Worm (Caenorhabditis elegans): ENCODE results near the gene sgca-1.
A peak's percentile ranks its signal among the peaks of the same experiment; 100 is the strongest.

The sgca-1 gene

ce11 chrX:6744978-6745377 is 44.4 kb downstream of the sgca-1 start (continued):
- no peak for TF ChIP-seq vab-15 (tag; optimal IDR thresholded peaks at IDR 0.05)
- no peak for TF ChIP-seq nhr-84 (tag; optimal IDR thresholded peaks at IDR 0.05)
- TF ChIP-seq skn-1 (tag; optimal IDR thresholded peaks at IDR 0.05), result no peak
- no peak for TF ChIP-seq efl-1 (optimal IDR thresholded peaks at IDR 0.05)
- no peak for TF ChIP-seq efl-1 (GFP tag; optimal IDR thresholded peaks at IDR 0.05 in 1 of 2)
- TF ChIP-seq tlp-1 (tag; optimal IDR thresholded peaks at IDR 0.05), result no peak
- TF ChIP-seq ama-1 (optimal IDR thresholded peaks at IDR 0.05), result no peak
- no peak for TF ChIP-seq ceh-8 (GFP tag; optimal IDR thresholded peaks at IDR 0.05)
- TF ChIP-seq fkh-4 (tag; optimal IDR thresholded peaks at IDR 0.05; ENCODE audit: borderline replicate concordance), result no peak
- peak; percentile 20 for TF ChIP-seq mep-1 (tag; optimal IDR thresholded peaks at IDR 0.05)
- no peak for TF ChIP-seq nhr-90 (tag; optimal IDR thresholded peaks at IDR 0.05; ENCODE audit: poor library complexity)
- TF ChIP-seq hlh-17 (GFP tag; optimal IDR thresholded peaks at IDR 0.05; ENCODE audit: borderline replicate concordance), result no peak
- no peak for TF ChIP-seq grh-1 (GFP tag; IDR thresholded peaks at IDR 0.05)
- TF ChIP-seq mab-9 (GFP tag; IDR thresholded peaks at IDR 0.05), result 0 out of 2 replicates have a peak, but pooled peaks have one; percentile 41
- TF ChIP-seq nhr-47 (tag; optimal IDR thresholded peaks at IDR 0.05), result no peak
- TF ChIP-seq unc-98 (GFP tag; IDR thresholded peaks at IDR 0.05), result no peak
- no peak for TF ChIP-seq Y116A8C.19 (tag; optimal IDR thresholded peaks at IDR 0.05; ENCODE audit: borderline replicate concordance)
- TF ChIP-seq dpl-1 (GFP tag; optimal IDR thresholded peaks at IDR 0.05), result no peak
- no peak for TF ChIP-seq nhr-71 (tag; optimal IDR thresholded peaks at IDR 0.05)
- no peak for TF ChIP-seq C16A3.4 (tag; optimal IDR thresholded peaks at IDR 0.05)
- no peak for TF ChIP-seq isw-1 (GFP tag; IDR thresholded peaks at IDR 0.05)
- peak; percentile 82 for TF ChIP-seq fkh-10 (GFP tag; optimal IDR thresholded peaks at IDR 0.05)
- TF ChIP-seq nhr-11 (tag; optimal IDR thresholded peaks at IDR 0.05), result no peak
- no peak for TF ChIP-seq nhr-28 (tag; optimal IDR thresholded peaks at IDR 0.05)
- no peak for TF ChIP-seq fos-1 (tag; optimal IDR thresholded peaks at IDR 0.05)
- no peak for TF ChIP-seq zip-4 (GFP tag; optimal IDR thresholded peaks at IDR 0.05)
- no peak for TF ChIP-seq nhr-76 (tag; optimal IDR thresholded peaks at IDR 0.05)
- TF ChIP-seq lin-13 (GFP tag; optimal IDR thresholded peaks at IDR 0.05), result no peak
- TF ChIP-seq lin-14 (GFP tag; optimal IDR thresholded peaks at IDR 0.05), result peak; percentile 85
- no peak for TF ChIP-seq blmp-1 (tag; optimal IDR thresholded peaks at IDR 0.05)
- no peak for TF ChIP-seq ces-1 (GFP tag; optimal IDR thresholded peaks at IDR 0.05)
- TF ChIP-seq nhr-12 (tag; optimal IDR thresholded peaks at IDR 0.05), result no peak
- TF ChIP-seq xbp-1 (tag; optimal IDR thresholded peaks at IDR 0.05), result no peak
- TF ChIP-seq sptf-1 (tag; optimal IDR thresholded peaks at IDR 0.05), result no peak
- TF ChIP-seq nhr-19 (GFP tag; conservative IDR thresholded peaks at IDR 0.05), result no peak
- TF ChIP-seq lin-15B (tag; optimal IDR thresholded peaks at IDR 0.05), result no peak
- TF ChIP-seq snu-23 (GFP tag; optimal IDR thresholded peaks at IDR 0.05), result no peak
- no peak for TF ChIP-seq ets-5 (GFP tag; IDR thresholded peaks at IDR 0.05)
- TF ChIP-seq lir-3 (tag; optimal IDR thresholded peaks at IDR 0.05; ENCODE audit: poor library complexity), result no peak
- no peak for TF ChIP-seq efl-3 (GFP tag; optimal IDR thresholded peaks at IDR 0.05)
- TF ChIP-seq nhr-85 (tag), result no peak
- TF ChIP-seq lin-35 (GFP tag; optimal IDR thresholded peaks at IDR 0.05), result no peak
- no peak for TF ChIP-seq nhr-237 (tag; optimal IDR thresholded peaks at IDR 0.05)

ce11 chrX:6744537-6744936 is 44.8 kb downstream of the sgca-1 start:
- TF ChIP-seq nhr-90 (tag; optimal IDR thresholded peaks at IDR 0.05; ENCODE audit: poor library complexity), result peak; percentile 37
- peak; percentile 6 for TF ChIP-seq nhr-20 (tag; optimal IDR thresholded peaks at IDR 0.05)
- no peak for TF ChIP-seq pag-3 (tag; optimal IDR thresholded peaks at IDR 0.05; ENCODE audit: borderline replicate concordance, insufficient read depth)
- TF ChIP-seq C16A3.4 (tag; optimal IDR thresholded peaks at IDR 0.05), result peak; percentile 36
- peak in 5 of 6 experiments; percentile 64 to 94 (median 75) for TF ChIP-seq elt-3 (tag; optimal IDR thresholded peaks at IDR 0.05)
- TF ChIP-seq tlp-1 (tag; optimal IDR thresholded peaks at IDR 0.05), result peak; percentile 39
- TF ChIP-seq pqm-1 (tag; optimal IDR thresholded peaks at IDR 0.05), result peak; percentile 24
- no peak for TF ChIP-seq nhr-76 (tag; optimal IDR thresholded peaks at IDR 0.05)
- peak; percentile 62 for TF ChIP-seq elt-2 (tag; optimal IDR thresholded peaks at IDR 0.05)
- no peak for TF ChIP-seq fkh-8 (tag; optimal IDR thresholded peaks at IDR 0.05)
- TF ChIP-seq blmp-1 (tag; optimal IDR thresholded peaks at IDR 0.05), result peak; percentile 61
- TF ChIP-seq lin-35 (GFP tag; optimal IDR thresholded peaks at IDR 0.05), result peak in 1 of 2 experiments; percentile 56
- no peak for TF ChIP-seq sptf-1 (tag; optimal IDR thresholded peaks at IDR 0.05)
- TF ChIP-seq efl-1 (optimal IDR thresholded peaks at IDR 0.05), result no peak
- TF ChIP-seq efl-1 (GFP tag; optimal IDR thresholded peaks at IDR 0.05 in 1 of 2), result peak in 1 of 2 experiments; percentile 6

Measured in whole organism, L1 larva.